Worm (Caenorhabditis elegans): Measurements from ENCODE around the gene C36E8.6.

Gene C36E8.6

ce11 chrIII:3955674-3956073 is 32.2 kb upstream of the C36E8.6 start (continued):
- no peak for TF ChIP-seq tra-1 (GFP tag; IDR thresholded peaks at IDR 0.05)
- no peak for TF ChIP-seq zfp-3 (GFP tag; conservative IDR thresholded peaks at IDR 0.05)
- TF ChIP-seq gei-8 (GFP tag; optimal IDR thresholded peaks at IDR 0.05), result no peak
- no peak for TF ChIP-seq ZK337.2 (GFP tag; IDR thresholded peaks at IDR 0.05)
- peak in 1 of 2 experiments; percentile 43 for TF ChIP-seq mdl-1 (tag; optimal IDR thresholded peaks at IDR 0.05)
- no peak for TF ChIP-seq dpl-1 (GFP tag; optimal IDR thresholded peaks at IDR 0.05)
- no peak for TF ChIP-seq spr-1 (tag; optimal IDR thresholded peaks at IDR 0.05)
- TF ChIP-seq mes-2 (tag; optimal IDR thresholded peaks at IDR 0.05; ENCODE audit: poor library complexity, severe bottlenecking), result peak; percentile 52
- no peak for TF ChIP-seq nhr-42 (GFP tag; IDR thresholded peaks at IDR 0.05)
- peak; percentile 69 for TF ChIP-seq mep-1 (tag; optimal IDR thresholded peaks at IDR 0.05)
- TF ChIP-seq pqm-1 (tag; optimal IDR thresholded peaks at IDR 0.05), result no peak
- TF ChIP-seq hlh-11 (tag; optimal IDR thresholded peaks at IDR 0.05), result peak; percentile 1
- no peak for TF ChIP-seq dmd-8 (GFP tag; IDR thresholded peaks at IDR 0.05)
- TF ChIP-seq aha-1 (tag), result no peak
- no peak for TF ChIP-seq fos-1 (tag; optimal IDR thresholded peaks at IDR 0.05)
- no peak for TF ChIP-seq dmd-9 (GFP tag; IDR thresholded peaks at IDR 0.05)
- no peak for TF ChIP-seq lin-39 (tag; optimal IDR thresholded peaks at IDR 0.05)
- no peak for TF ChIP-seq daf-8 (GFP tag; IDR thresholded peaks at IDR 0.05)
- TF ChIP-seq nhr-102 (tag; optimal IDR thresholded peaks at IDR 0.05), result no peak

- TF ChIP-seq skn-1 (tag; optimal IDR thresholded peaks at IDR 0.05) (no peak), nhr-25 (tag; optimal IDR thresholded peaks at IDR 0.05; ENCODE audit: borderline replicate concordance, insufficient read depth) (no peak), lsy-2 (tag; optimal IDR thresholded peaks at IDR 0.05) (peak in 1 of 2 experiments; percentile 10), ces-1 (GFP tag; optimal IDR thresholded peaks at IDR 0.05) (peak; percentile 15), daf-12 (tag; optimal IDR thresholded peaks at IDR 0.05) (no peak)
Measured at ce11 chrIII:3956293-3956692, 31.6 kb upstream of the C36E8.6 start, which contains the start of gene F37A8.5. Gene F37A8.5, plus strand, starts transcription at chrIII:3956624.

- TF ChIP-seq aha-1 (tag) (peak; percentile 18), snpc-4 (tag; optimal IDR thresholded peaks at IDR 0.05) (peak; percentile 1), egl-43 (GFP tag; IDR thresholded peaks at IDR 0.05) (0 out of 2 replicates have a peak, but pooled peaks have one; percentile 53), mdt-29 (GFP tag; IDR thresholded peaks at IDR 0.05) (no peak), tra-1 (GFP tag; IDR thresholded peaks at IDR 0.05) (no peak), daf-19 (GFP tag; conservative IDR thresholded peaks at IDR 0.05) (0 out of 2 replicates have a peak, but pooled peaks have one; percentile 62), nhr-11 (tag; optimal IDR thresholded peaks at IDR 0.05) (no peak), lin-39 (tag; optimal IDR thresholded peaks at IDR 0.05) (no peak), aly-2 (tag; optimal IDR thresholded peaks at IDR 0.05) (no peak)
Measured at ce11 chrIII:3957119-3957739, 30.6 kb upstream of the C36E8.6 start.

- TF ChIP-seq aha-1 (tag) (peak; percentile 60), zag-1 (tag; optimal IDR thresholded peaks at IDR 0.05) (no peak), fos-1 (tag; optimal IDR thresholded peaks at IDR 0.05) (no peak)
Measured at ce11 chrIII:3957850-3958249, 30.0 kb upstream of the C36E8.6 start.

- no peak for TF ChIP-seq nhr-237 (tag; optimal IDR thresholded peaks at IDR 0.05)
- no peak for TF ChIP-seq mxl-2 (GFP tag; conservative IDR thresholded peaks at IDR 0.05)
- peak; percentile 8 for TF ChIP-seq nhr-28 (tag; optimal IDR thresholded peaks at IDR 0.05)
- TF ChIP-seq ceh-28 (tag; optimal IDR thresholded peaks at IDR 0.05), result no peak
- no peak for TF ChIP-seq lin-29 (GFP tag; IDR thresholded peaks at IDR 0.05)
- no peak for TF ChIP-seq zag-1 (tag; optimal IDR thresholded peaks at IDR 0.05)
- TF ChIP-seq snpc-1.2 (GFP tag; IDR thresholded peaks at IDR 0.05), result no peak
- no peak for TF ChIP-seq zip-11 (GFP tag; IDR thresholded peaks at IDR 0.05)
- no peak for TF ChIP-seq madf-9 (GFP tag; conservative IDR thresholded peaks at IDR 0.05)
- no peak for TF ChIP-seq nhr-41 (GFP tag; IDR thresholded peaks at IDR 0.05)
- no peak for TF ChIP-seq nhr-10 (tag; optimal IDR thresholded peaks at IDR 0.05)
- TF ChIP-seq lin-13 (GFP tag; optimal IDR thresholded peaks at IDR 0.05), result no peak
- peak; percentile 16; the same call in 1 of the 2 replicates for TF ChIP-seq dmd-6 (GFP tag; IDR thresholded peaks at IDR 0.05)
- no peak for TF ChIP-seq ceh-82 (tag; optimal IDR thresholded peaks at IDR 0.05)
- no peak for TF ChIP-seq mxl-3 (GFP tag; optimal IDR thresholded peaks at IDR 0.05)
- TF ChIP-seq rbr-2 (tag; optimal IDR thresholded peaks at IDR 0.05), result no peak
Measured at ce11 chrIII:3959206-3959605, 28.7 kb upstream of the C36E8.6 start.

Data from whole organism, L4 larva.